Fruit fly (Drosophila melanogaster) whole organism: ENCODE measurements around the gene Grip84.

Source experiments
- CG8478 ChIP-seq: fragments of >200 bp; optimal IDR thresholded peaks from 2 replicates; lab custom pipeline; 2018; ENCODE audit warnings: inconsistent platforms
- Dll ChIP-seq: fragments of >200 bp; optimal IDR thresholded peaks from 2 replicates; lab custom pipeline; 2017
- EcR ChIP-seq, 2 experiments: fragments of >200 bp; optimal IDR thresholded peaks; 2 replicates each; lab custom pipeline; 2017; ENCODE audit warnings: missing biosample characterization in 2 of 2, missing genetic modification characterization in 2 of 2, missing genetic modification reagents in 2 of 2
- pan ChIP-seq: fragments of >200 bp; optimal IDR thresholded peaks from 2 replicates; lab custom pipeline; 2017
- psq ChIP-seq: fragments of >200 bp; optimal IDR thresholded peaks from 2 replicates; lab custom pipeline; 2017
- usp ChIP-seq: fragments of >200 bp; optimal IDR thresholded peaks from 2 replicates; lab custom pipeline; 2017; ENCODE audit warnings: missing biosample characterization, missing genetic modification characterization, mixed read lengths

The Grip84 gene

DNA sequence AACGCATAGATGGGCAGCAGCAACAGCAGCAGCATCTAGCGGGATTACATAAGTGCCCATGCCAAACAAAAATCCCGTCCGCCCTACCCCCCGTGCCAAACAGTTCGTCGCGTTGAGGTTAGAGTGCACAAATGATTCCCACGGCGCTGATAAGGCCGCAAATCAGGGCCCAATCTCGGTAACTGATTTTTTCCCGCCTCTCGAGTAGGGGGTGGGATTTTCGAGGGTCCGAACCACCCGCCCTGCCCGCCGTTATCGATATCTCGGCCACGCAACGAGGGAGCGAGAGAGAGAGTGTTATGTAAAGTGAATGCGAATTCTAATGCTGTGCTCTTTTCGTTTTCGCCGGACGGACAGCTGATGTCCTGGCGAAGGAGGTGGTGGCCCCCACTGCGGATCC is 44.7 kb downstream of the Grip84 start:
- TF ChIP-seq usp (GFP tag; lab: Kevin White, UChicago): no peak
- TF ChIP-seq EcR (GFP tag; optimal IDR thresholded peaks at IDR 0.05; lab: Kevin White, UChicago): no peak
- no peak for TF ChIP-seq psq (lab: Kevin White, UChicago)
- no peak for TF ChIP-seq pan (lab: Kevin White, UChicago)
- no peak for TF ChIP-seq CG8478 (lab: Kevin White, UChicago)
- TF ChIP-seq Dll (lab: Kevin White, UChicago): no peak

- no peak for TF ChIP-seq EcR (GFP tag; optimal IDR thresholded peaks at IDR 0.05; lab: Kevin White, UChicago)
- no peak for TF ChIP-seq psq (lab: Kevin White, UChicago)
- no peak for TF ChIP-seq usp (GFP tag; lab: Kevin White, UChicago)
- TF ChIP-seq pan (lab: Kevin White, UChicago): no peak
- TF ChIP-seq CG8478 (lab: Kevin White, UChicago): no peak
- TF ChIP-seq Dll (lab: Kevin White, UChicago): no peak
Observed at dm6 chrX:19520376-19520775, 45.2 kb downstream of the Grip84 start.

dm6 chrX:19510204-19510603 is 55.4 kb downstream of the Grip84 start:
- no peak for TF ChIP-seq pan (lab: Kevin White, UChicago)
